Worm (Caenorhabditis elegans) whole organism, L3 larva: ENCODE data around the gene T07C4.3.

Experiments used
- R02D3.7 ChIP-seq: fragments of 150-350 bp; optimal IDR thresholded peaks from 2 replicates; lab custom pipeline; 2014; ENCODE audit warnings: missing biosample characterization, missing genetic modification characterization
- ZK546.5 ChIP-seq: sonication (generic microtip); optimal IDR thresholded peaks from 2 replicates; lab custom pipeline; 2017; ENCODE audit warnings: missing biosample characterization, missing genetic modification characterization
- aly-2 ChIP-seq: fragments of 150-350 bp; optimal IDR thresholded peaks from 2 replicates; lab custom pipeline; 2014; ENCODE audit warnings: missing biosample characterization, missing genetic modification characterization
- ama-1 ChIP-seq: fragments of 150-350 bp; optimal IDR thresholded peaks from 2 replicates; lab custom pipeline; 2018
- ceh-16 ChIP-seq: sonication (generic microtip); optimal IDR thresholded peaks from 2 replicates; lab custom pipeline; 2017; ENCODE audit warnings: missing biosample characterization, missing genetic modification characterization
- ceh-28 ChIP-seq: fragments of 150-350 bp; optimal IDR thresholded peaks from 2 replicates; lab custom pipeline; 2014; ENCODE audit warnings: missing biosample characterization, missing genetic modification reagents, missing genetic modification characterization
- ceh-82 ChIP-seq: fragments of 150-350 bp; optimal IDR thresholded peaks from 2 replicates; lab custom pipeline; 2014; ENCODE audit warnings: missing biosample characterization, missing genetic modification characterization
- ceh-9 ChIP-seq: sonication (generic microtip); optimal IDR thresholded peaks from 2 replicates; lab custom pipeline; 2018; ENCODE audit warnings: missing biosample characterization, missing genetic modification characterization
- daf-12 ChIP-seq: fragments of 150-350 bp; optimal IDR thresholded peaks from 2 replicates; lab custom pipeline; 2014; ENCODE audit warnings: missing biosample characterization, missing genetic modification reagents, missing genetic modification characterization
- egl-27 ChIP-seq: sonication (generic microtip); optimal IDR thresholded peaks from 4 replicates; lab custom pipeline; 2017; ENCODE audit warnings: missing biosample characterization, missing genetic modification reagents, missing genetic modification characterization
- egl-5 ChIP-seq: fragments of 150-350 bp; optimal IDR thresholded peaks from 2 replicates; lab custom pipeline; 2017; ENCODE audit warnings: missing biosample characterization, missing genetic modification reagents, missing genetic modification characterization, inconsistent platforms
- elt-1 ChIP-seq: fragments of 150-350 bp; optimal IDR thresholded peaks from 2 replicates; lab custom pipeline; 2014; ENCODE audit warnings: missing biosample characterization, missing genetic modification characterization
- elt-2 ChIP-seq: sonication (generic microtip); optimal IDR thresholded peaks from 2 replicates; lab custom pipeline; 2016; ENCODE audit warnings: missing genetic modification reagents, mild to moderate bottlenecking, missing genetic modification characterization, missing compliant biosample characterization
- elt-3 ChIP-seq, 3 experiments: fragments of 150-350 bp in 1 of 3; sonication (generic microtip) in 2 of 3; optimal IDR thresholded peaks; 2 replicates in 2 of 3; 4 replicates in 1 of 3; lab custom pipeline; 2014 to 2017; ENCODE audit warnings: missing biosample characterization in 3 of 3, missing genetic modification characterization in 3 of 3
- eor-1 ChIP-seq, 2 experiments: fragments of 150-350 bp; optimal IDR thresholded peaks; 2 replicates each; lab custom pipeline; 2014 to 2018; ENCODE audit warnings: missing biosample characterization in 2 of 2, missing genetic modification characterization in 2 of 2
- fkh-10 ChIP-seq: sonication (generic microtip); optimal IDR thresholded peaks from 2 replicates; lab custom pipeline; 2017; ENCODE audit warnings: missing biosample characterization, missing genetic modification reagents, missing genetic modification characterization
- fkh-2 ChIP-seq: fragments of 150-350 bp; optimal IDR thresholded peaks from 2 replicates; lab custom pipeline; 2014; ENCODE audit warnings: missing biosample characterization, missing genetic modification reagents, missing genetic modification characterization
- fos-1 ChIP-seq: fragments of 150-350 bp; optimal IDR thresholded peaks from 2 replicates; lab custom pipeline; 2014; ENCODE audit warnings: missing biosample characterization, missing genetic modification characterization
- hmg-11 ChIP-seq: sonication (generic microtip); optimal IDR thresholded peaks from 2 replicates; lab custom pipeline; 2016; ENCODE audit warnings: missing genetic modification characterization, missing compliant biosample characterization
- jun-1 ChIP-seq: fragments of 150-350 bp; optimal IDR thresholded peaks from 2 replicates; lab custom pipeline; 2014; ENCODE audit warnings: missing biosample characterization, missing genetic modification reagents, missing genetic modification characterization
- lin-15B ChIP-seq: fragments of 150-350 bp; optimal IDR thresholded peaks from 2 replicates; lab custom pipeline; 2014; ENCODE audit warnings: missing biosample characterization, missing genetic modification characterization
- lin-39 ChIP-seq: fragments of 150-350 bp; optimal IDR thresholded peaks from 2 replicates; lab custom pipeline; 2018; ENCODE audit warnings: missing biosample characterization, missing genetic modification reagents, missing genetic modification characterization
- lsy-12 ChIP-seq: sonication (generic microtip); optimal IDR thresholded peaks from 2 replicates; lab custom pipeline; 2016; ENCODE audit warnings: mild to moderate bottlenecking, missing genetic modification characterization, missing compliant biosample characterization
- mdl-1 ChIP-seq: fragments of 150-350 bp; optimal IDR thresholded peaks from 2 replicates; lab custom pipeline; 2014; ENCODE audit warnings: missing biosample characterization, missing genetic modification characterization
- mml-1 ChIP-seq: fragments of 150-350 bp; sonication (generic microtip); optimal IDR thresholded peaks from 3 replicates; lab custom pipeline; 2014; ENCODE audit warnings: missing biosample characterization, missing genetic modification characterization
- nfya-1 ChIP-seq: sonication (generic microtip); optimal IDR thresholded peaks from 2 replicates; lab custom pipeline; 2017; ENCODE audit warnings: missing genetic modification characterization, mild to moderate bottlenecking, missing compliant biosample characterization, antibody characterized with exemption, moderate library complexity; ENCODE audit not compliant: insufficient read depth
- nhr-11 ChIP-seq: fragments of 150-350 bp; optimal IDR thresholded peaks from 2 replicates; lab custom pipeline; 2014; ENCODE audit warnings: missing biosample characterization, missing genetic modification characterization
- nhr-12 ChIP-seq: fragments of 150-350 bp; optimal IDR thresholded peaks from 2 replicates; lab custom pipeline; 2014; ENCODE audit warnings: missing biosample characterization, missing genetic modification characterization
- nhr-23 ChIP-seq: fragments of 150-350 bp; optimal IDR thresholded peaks from 2 replicates; lab custom pipeline; 2014; ENCODE audit warnings: missing biosample characterization, missing genetic modification reagents, missing genetic modification characterization
- nhr-237 ChIP-seq: fragments of 150-350 bp; optimal IDR thresholded peaks from 2 replicates; lab custom pipeline; 2014; ENCODE audit warnings: missing biosample characterization, missing genetic modification characterization
- nhr-25 ChIP-seq: sonication (generic microtip); optimal IDR thresholded peaks from 2 replicates; lab custom pipeline; 2017; ENCODE audit warnings: missing biosample characterization, missing genetic modification characterization
- nhr-28 ChIP-seq: fragments of 150-350 bp; optimal IDR thresholded peaks from 2 replicates; lab custom pipeline; 2014; ENCODE audit warnings: missing biosample characterization, missing genetic modification characterization
- nhr-43 ChIP-seq: sonication (generic microtip); optimal IDR thresholded peaks from 2 replicates; lab custom pipeline; 2016; ENCODE audit warnings: mild to moderate bottlenecking, missing genetic modification characterization, missing compliant biosample characterization; ENCODE audit not compliant: poor library complexity, severe bottlenecking
- nhr-67 ChIP-seq: fragments of 150-350 bp; optimal IDR thresholded peaks from 2 replicates; lab custom pipeline; 2014; ENCODE audit warnings: missing biosample characterization, missing genetic modification characterization
- nhr-76 ChIP-seq: fragments of 150-350 bp; sonication (generic microtip); optimal IDR thresholded peaks from 5 replicates; lab custom pipeline; 2014; ENCODE audit warnings: missing biosample characterization, missing genetic modification characterization
- nhr-77 ChIP-seq: fragments of 150-350 bp; optimal IDR thresholded peaks from 2 replicates; lab custom pipeline; 2014; ENCODE audit warnings: missing biosample characterization, missing genetic modification characterization
- pha-4 ChIP-seq: fragments of 150-350 bp; optimal IDR thresholded peaks from 2 replicates; lab custom pipeline; 2014; ENCODE audit warnings: missing biosample characterization, missing genetic modification reagents, missing genetic modification characterization
- pqm-1 ChIP-seq: fragments of 150-350 bp; optimal IDR thresholded peaks from 2 replicates; lab custom pipeline; 2017; ENCODE audit warnings: missing biosample characterization, missing genetic modification characterization, inconsistent platforms
- sea-2 ChIP-seq: fragments of 150-350 bp; sonication (generic microtip); optimal IDR thresholded peaks from 4 replicates; lab custom pipeline; 2014; ENCODE audit warnings: missing biosample characterization, missing genetic modification reagents, missing genetic modification characterization
- skn-1 ChIP-seq: fragments of 150-350 bp; optimal IDR thresholded peaks from 2 replicates; lab custom pipeline; 2014; ENCODE audit warnings: missing biosample characterization, missing genetic modification characterization
- snpc-4 ChIP-seq: fragments of 150-350 bp; optimal IDR thresholded peaks from 2 replicates; lab custom pipeline; 2014; ENCODE audit warnings: missing biosample characterization, missing genetic modification characterization
- tbx-2 ChIP-seq: sonication (generic microtip); optimal IDR thresholded peaks from 2 replicates; lab custom pipeline; 2016; ENCODE audit warnings: mild to moderate bottlenecking, missing genetic modification characterization, missing compliant biosample characterization
- unc-39 ChIP-seq: sonication (generic microtip); optimal IDR thresholded peaks from 4 replicates; lab custom pipeline; 2017; ENCODE audit warnings: missing biosample characterization, missing genetic modification characterization
- unc-62 ChIP-seq: fragments of 150-350 bp; sonication (generic microtip); optimal IDR thresholded peaks from 4 replicates; lab custom pipeline; 2014; ENCODE audit warnings: missing biosample characterization, missing genetic modification reagents, missing genetic modification characterization
- zag-1 ChIP-seq: fragments of 150-350 bp; optimal IDR thresholded peaks from 2 replicates; lab custom pipeline; 2014; ENCODE audit warnings: missing biosample characterization, missing genetic modification characterization
- ztf-11 ChIP-seq: fragments of 150-350 bp; optimal IDR thresholded peaks from 2 replicates; lab custom pipeline; 2014; ENCODE audit warnings: missing biosample characterization, missing genetic modification characterization
- ztf-4 ChIP-seq: fragments of 150-350 bp; optimal IDR thresholded peaks from 2 replicates; lab custom pipeline; 2014; ENCODE audit warnings: missing biosample characterization, missing genetic modification characterization

Gene T07C4.3

DNA sequence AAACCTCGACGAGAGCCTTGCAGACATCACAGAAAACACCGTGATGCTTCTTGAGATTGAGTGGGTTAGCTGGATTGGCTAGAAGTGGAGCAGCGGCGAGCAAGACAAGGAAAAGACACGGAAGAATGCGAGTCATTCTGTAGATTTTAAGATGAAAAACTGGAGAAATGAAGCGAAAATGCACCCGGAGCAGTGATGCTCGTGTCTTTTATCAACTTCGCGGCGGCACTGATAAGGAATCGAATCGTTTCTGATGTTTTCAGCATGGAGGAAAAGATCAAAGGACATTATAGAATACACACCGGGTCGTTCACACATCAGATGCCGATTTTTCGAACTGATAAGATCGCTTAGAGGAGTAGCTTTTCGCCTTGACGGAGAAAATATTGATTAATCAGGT, 3.4 kb downstream of the T07C4.3 start, which contains the start of gene spp-1:
TSS of gene spp-1 (minus strand) at position 287 of the 400 bp plus-strand sequence.
- no peak for TF ChIP-seq snpc-4
- TF ChIP-seq ceh-28 (tag; lab: Kevin White, UChicago), result peak; percentile 31
- TF ChIP-seq elt-1 (tag; lab: Kevin White, UChicago), result no peak
- no peak for TF ChIP-seq ztf-4 (tag; lab: Kevin White, UChicago)
- peak; percentile 50 for TF ChIP-seq jun-1 (tag; lab: Kevin White, UChicago)
- TF ChIP-seq elt-2 (tag; lab: Kevin White, UChicago), result peak; percentile 94
- TF ChIP-seq pqm-1 (tag; lab: Kevin White, UChicago), result peak; percentile 87
- peak; percentile 57 for TF ChIP-seq pha-4 (tag; lab: Kevin White, UChicago)

DNA sequence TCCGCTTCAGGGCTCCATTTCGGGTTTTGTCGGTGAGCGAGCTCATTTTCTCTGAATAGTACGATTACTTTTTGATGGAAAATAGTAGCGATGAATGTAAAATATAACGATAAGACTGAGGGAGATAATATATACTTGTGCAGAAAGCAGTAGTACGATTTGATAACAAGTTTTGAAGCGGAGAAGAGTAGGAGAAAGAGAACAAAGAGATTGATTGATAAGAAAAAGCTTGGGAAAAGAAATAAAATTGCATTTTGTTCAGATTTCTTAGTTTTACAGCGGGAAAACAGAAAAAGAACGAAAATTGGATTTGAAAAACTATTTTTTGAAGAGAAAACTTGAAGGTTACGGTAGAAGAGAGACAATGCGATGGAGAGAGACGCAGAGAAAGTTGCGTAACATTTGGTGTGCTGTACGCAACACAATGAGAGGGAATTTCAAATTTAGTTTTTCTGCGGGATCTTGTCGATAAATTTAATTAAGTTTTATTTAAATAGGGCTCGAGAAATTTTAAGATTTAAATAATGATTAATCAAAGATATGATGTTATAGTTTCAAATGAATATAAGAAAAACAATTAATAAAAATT, 5.7 kb downstream of the T07C4.3 start, which contains the start of gene umps-1:
TSS of gene umps-1 (minus strand) at position 51 of the 589 bp plus-strand sequence.
- TF ChIP-seq ZK546.5 (tag; lab: Kevin White, UChicago) (no peak), unc-39 (tag; lab: Kevin White, UChicago) (no peak), R02D3.7 (tag; lab: Kevin White, UChicago) (no peak), jun-1 (tag; lab: Kevin White, UChicago) (no peak), sea-2 (no peak), mdl-1 (tag; lab: Kevin White, UChicago) (no peak), hmg-11 (tag; lab: Kevin White, UChicago) (peak; percentile 62), pqm-1 (tag; lab: Kevin White, UChicago) (peak; percentile 49), daf-12 (tag; lab: Kevin White, UChicago) (no peak), lsy-12 (peak; percentile 20), lin-15B (tag; lab: Kevin White, UChicago) (peak; percentile 73), fos-1 (tag; lab: Kevin White, UChicago) (no peak), nhr-23 (tag; lab: Kevin White, UChicago) (peak; percentile 90), elt-2 (tag; lab: Kevin White, UChicago) (peak; percentile 41), eor-1 (tag; optimal IDR thresholded peaks at IDR 0.05; lab: Kevin White, UChicago) (no peak), nhr-76 (tag; lab: Kevin White, UChicago) (no peak), egl-27 (tag; lab: Kevin White, UChicago) (no peak), ztf-4 (tag; lab: Kevin White, UChicago) (no peak), elt-1 (tag; lab: Kevin White, UChicago) (no peak), ceh-9 (tag; lab: Kevin White, UChicago) (no peak), unc-62 (no peak), fkh-2 (no peak), skn-1 (tag; lab: Kevin White, UChicago) (peak; percentile 48), nhr-25 (tag; lab: Kevin White, UChicago) (peak; percentile 60), nhr-43 (peak; percentile 45), lin-39 (tag; lab: Kevin White, UChicago) (peak; percentile 26), nfya-1 (tag; lab: Kevin White, UChicago) (peak; percentile 93), nhr-12 (tag; lab: Kevin White, UChicago) (no peak), nhr-77 (tag; lab: Kevin White, UChicago) (no peak), nhr-11 (no peak), ceh-28 (tag; lab: Kevin White, UChicago) (no peak), pha-4 (tag; lab: Kevin White, UChicago) (peak; percentile 92), elt-3 (tag; optimal IDR thresholded peaks at IDR 0.05; lab: Kevin White, UChicago) (no peak), tbx-2 (tag; lab: Kevin White, UChicago) (no peak), ama-1 (lab: Kevin White, UChicago) (no peak), nhr-28 (tag; lab: Kevin White, UChicago) (no peak), aly-2 (no peak), ceh-82 (tag; lab: Kevin White, UChicago) (no peak), nhr-237 (tag; lab: Kevin White, UChicago) (no peak), mml-1 (tag; lab: Kevin White, UChicago) (no peak), snpc-4 (no peak), fkh-10 (GFP tag; lab: Kevin White, UChicago) (no peak), zag-1 (tag; lab: Kevin White, UChicago) (no peak), ceh-16 (no peak), egl-5 (no peak), ztf-11 (tag; lab: Kevin White, UChicago) (no peak), nhr-67 (tag; lab: Kevin White, UChicago) (no peak)
